Worm (Caenorhabditis elegans): ENCODE results near the gene F58B4.7.

DNA sequence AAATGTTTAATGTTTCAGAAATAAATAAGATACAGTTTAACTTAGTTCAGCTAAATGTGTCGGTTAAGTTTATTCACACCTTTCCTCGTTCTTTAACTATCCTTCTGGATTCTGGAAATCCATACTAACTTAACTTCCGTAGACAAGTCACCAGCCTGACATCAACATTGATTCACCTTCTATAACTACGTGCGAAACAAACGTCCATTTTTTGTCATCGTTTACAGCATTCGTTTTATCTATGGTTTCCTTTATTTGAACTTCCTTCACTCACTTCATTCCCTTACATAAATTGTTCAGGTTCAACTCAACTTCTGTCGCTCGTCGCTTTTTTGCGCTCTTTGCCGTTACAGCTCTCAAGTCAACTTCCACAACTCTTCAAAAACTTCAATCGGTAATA lies 18.0 kb upstream of the F58B4.7 start, which contains the start of gene F17C11.26:
- TF ChIP-seq ceh-13 (GFP tag; optimal IDR thresholded peaks at IDR 0.05) (no peak), hmg-4 (GFP tag; optimal IDR thresholded peaks at IDR 0.05) (no peak), ama-1 (optimal IDR thresholded peaks at IDR 0.05) (no peak), flt-1 (GFP tag; IDR thresholded peaks at IDR 0.05) (no peak), ets-7 (tag; optimal IDR thresholded peaks at IDR 0.05) (no peak), tbx-11 (GFP tag; IDR thresholded peaks at IDR 0.05) (no peak), pes-1 (GFP tag; IDR thresholded peaks at IDR 0.05) (no peak), aly-1 (tag; optimal IDR thresholded peaks at IDR 0.05) (no peak), ceh-36 (tag; optimal IDR thresholded peaks at IDR 0.05) (no peak), F13C5.2 (tag; optimal IDR thresholded peaks at IDR 0.05) (no peak)

Data from whole organism, early embryonic.